Worm (Caenorhabditis elegans) whole organism, young adult: ENCODE data around the gene srh-1.

ENCODE experiments used
- nfyb-1 ChIP-seq: fragments of 200-800 bp; sonication (Bioruptor generic); IDR thresholded peaks from 2 replicates; pipeline ENCODE4 v1.3.6; 2022; ENCODE audit warnings: missing genetic modification reagents, missing genetic modification characterization, missing compliant biosample characterization
- unc-62 ChIP-seq: fragments of 150-350 bp; optimal IDR thresholded peaks from 2 replicates; lab custom pipeline; 2014; ENCODE audit warnings: missing biosample characterization, missing genetic modification reagents, missing genetic modification characterization

DNA sequence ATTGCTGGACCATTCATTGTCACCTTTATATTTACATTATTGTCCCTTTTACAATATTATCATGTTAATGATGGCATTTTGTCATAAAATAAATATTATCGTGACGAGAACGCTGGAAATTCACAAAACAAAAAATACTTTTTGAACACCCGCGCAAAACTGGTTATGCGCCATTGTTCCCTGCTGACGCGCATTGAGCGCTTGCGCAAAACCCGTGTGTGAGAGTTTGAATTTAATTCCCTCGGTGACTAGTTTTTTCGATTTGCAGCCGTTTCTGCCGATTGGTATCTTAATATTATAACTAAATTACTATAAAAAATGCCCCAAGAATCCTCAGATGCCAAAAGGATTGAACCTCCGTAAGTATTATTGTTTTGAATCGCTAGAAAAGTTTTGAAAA lies 35.8 kb downstream of the srh-1 start, which contains the start of gene pafo-1:
- TF ChIP-seq nfyb-1 (GFP tag; lab: Robert Waterston, UW) (peak; percentile 93), unc-62 (GFP tag; lab: Kevin White, UChicago) (no peak)
